Worm (Caenorhabditis elegans): ENCODE data around the gene F44F4.10.

Gene F44F4.10

ce11 chrII:10868670-10869246 lies 48.3 kb downstream of the F44F4.10 start, which contains the start of the genes gmps-1 and cap-2 (continued):
- TF ChIP-seq snu-23 (GFP tag; optimal IDR thresholded peaks at IDR 0.05): peak; percentile 98
- no peak for TF ChIP-seq ceh-63 (GFP tag; optimal IDR thresholded peaks at IDR 0.05)
- no peak for TF ChIP-seq nhr-76 (tag; optimal IDR thresholded peaks at IDR 0.05)
- TF ChIP-seq ceh-82 (tag; optimal IDR thresholded peaks at IDR 0.05): peak; percentile 96 to 99 (median 98)
- TF ChIP-seq unc-130 (tag; optimal IDR thresholded peaks at IDR 0.05): peak; percentile 89
- no peak for TF ChIP-seq nhr-12 (tag; optimal IDR thresholded peaks at IDR 0.05)
- peak; percentile 71 for TF ChIP-seq F16B12.6 (tag; optimal IDR thresholded peaks at IDR 0.05)
- peak; percentile 49 for TF ChIP-seq unc-30 (tag; optimal IDR thresholded peaks at IDR 0.05)
- no peak for TF ChIP-seq alr-1 (tag; optimal IDR thresholded peaks at IDR 0.05; ENCODE audit: borderline replicate concordance)
- TF ChIP-seq lin-35 (GFP tag; optimal IDR thresholded peaks at IDR 0.05): peak; percentile 86 to 91
- TF ChIP-seq dsc-1 (tag; optimal IDR thresholded peaks at IDR 0.05): peak; percentile 98
- peak; percentile 31 to 64 for TF ChIP-seq egl-27 (tag; optimal IDR thresholded peaks at IDR 0.05)
- TF ChIP-seq C16A3.4 (tag; optimal IDR thresholded peaks at IDR 0.05): peak; percentile 94
- TF ChIP-seq hpl-2 (GFP tag; optimal IDR thresholded peaks at IDR 0.05): peak; percentile 91
- peak; percentile 78 for TF ChIP-seq ama-1 (optimal IDR thresholded peaks at IDR 0.05)
- peak; percentile 67; the same call in 1 of the 2 replicates for TF ChIP-seq unc-98 (GFP tag; IDR thresholded peaks at IDR 0.05)
- no peak for TF ChIP-seq ces-1 (GFP tag; optimal IDR thresholded peaks at IDR 0.05)
- TF ChIP-seq snpc-4 (tag; optimal IDR thresholded peaks at IDR 0.05): peak; percentile 86
- peak; percentile 78 for TF ChIP-seq zag-1 (tag; optimal IDR thresholded peaks at IDR 0.05)
- peak; percentile 85 for TF ChIP-seq aha-1 (tag; optimal IDR thresholded peaks at IDR 0.05)
- TF ChIP-seq irx-1 (tag; optimal IDR thresholded peaks at IDR 0.05): peak; percentile 97
- no peak for TF ChIP-seq sptf-1 (tag; optimal IDR thresholded peaks at IDR 0.05)
- TF ChIP-seq isw-1 (GFP tag; IDR thresholded peaks at IDR 0.05): peak; percentile 97
- TF ChIP-seq nhr-90 (tag; optimal IDR thresholded peaks at IDR 0.05; ENCODE audit: poor library complexity): peak; percentile 96
- peak; percentile 94 for TF ChIP-seq ceh-8 (GFP tag; optimal IDR thresholded peaks at IDR 0.05)
- peak; percentile 95 to 97 for TF ChIP-seq efl-1 (optimal IDR thresholded peaks at IDR 0.05)
- peak; percentile 83 to 99 for TF ChIP-seq efl-1 (GFP tag; optimal IDR thresholded peaks at IDR 0.05 in 1 of 2)
- no peak for TF ChIP-seq nhr-28 (tag; optimal IDR thresholded peaks at IDR 0.05)
- peak in 4 of 6 experiments; percentile 23 to 86 (median 46) for TF ChIP-seq elt-3 (tag; optimal IDR thresholded peaks at IDR 0.05)
- TF ChIP-seq efl-3 (GFP tag; optimal IDR thresholded peaks at IDR 0.05): peak; percentile 92
- peak; percentile 88 for TF ChIP-seq C34B4.2 (tag; optimal IDR thresholded peaks at IDR 0.05)
- TF ChIP-seq lsy-2 (tag; optimal IDR thresholded peaks at IDR 0.05): peak; percentile 100
- peak; percentile 95 for TF ChIP-seq jun-1 (tag; optimal IDR thresholded peaks at IDR 0.05)
- no peak for TF ChIP-seq hlh-4 (tag; optimal IDR thresholded peaks at IDR 0.05)
- peak; percentile 99 for TF ChIP-seq nhr-71 (tag; optimal IDR thresholded peaks at IDR 0.05)
- peak; percentile 100 for TF ChIP-seq C04F5.9 (tag; optimal IDR thresholded peaks at IDR 0.05)
- peak; percentile 97 for TF ChIP-seq lin-39 (tag; optimal IDR thresholded peaks at IDR 0.05)
- peak; percentile 96 for TF ChIP-seq sup-37 (GFP tag; optimal IDR thresholded peaks at IDR 0.05)
- TF ChIP-seq ztf-4 (tag; optimal IDR thresholded peaks at IDR 0.05): peak; percentile 96
- peak; percentile 96 for TF ChIP-seq zip-4 (GFP tag; optimal IDR thresholded peaks at IDR 0.05)
- TF ChIP-seq ztf-11 (tag; optimal IDR thresholded peaks at IDR 0.05): peak; percentile 42 to 92
- peak; percentile 95 for TF ChIP-seq fkh-10 (GFP tag; optimal IDR thresholded peaks at IDR 0.05)
- peak; percentile 98 for TF ChIP-seq rnt-1 (tag; optimal IDR thresholded peaks at IDR 0.05)
- peak; percentile 76 for TF ChIP-seq ceh-90 (tag; optimal IDR thresholded peaks at IDR 0.05)
- peak; percentile 76 for TF ChIP-seq nhr-237 (tag; optimal IDR thresholded peaks at IDR 0.05)
- TF ChIP-seq nhr-85 (tag): peak; percentile 98

Data from whole organism, L1 larva.